Worm (Caenorhabditis elegans): ENCODE results near the gene tmem-145.

DNA sequence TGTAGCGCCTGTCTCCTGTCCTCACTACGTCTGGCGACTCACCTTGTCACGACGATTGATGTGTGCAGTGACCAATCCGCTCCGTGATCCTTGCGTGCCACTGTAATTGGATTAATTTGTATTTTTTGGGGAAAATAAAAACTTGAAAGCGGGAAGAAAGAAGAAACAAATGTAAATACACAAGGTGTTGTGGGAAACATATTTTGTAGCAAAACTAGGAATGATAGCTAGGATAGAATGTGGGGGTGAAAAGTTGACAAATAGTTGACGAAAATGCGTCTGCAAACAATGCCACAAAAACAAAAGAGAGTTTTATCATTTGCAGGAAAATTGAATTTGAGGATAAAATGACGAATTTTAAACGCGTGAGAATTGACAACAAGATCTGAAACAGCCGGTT lies 16.7 kb downstream of the tmem-145 start, which contains the start of gene B0198.3:
- TF ChIP-seq W03F9.2 (tag; optimal IDR thresholded peaks at IDR 0.05) (no peak), him-1 (tag; optimal IDR thresholded peaks at IDR 0.05) (no peak), dao-5 (tag; optimal IDR thresholded peaks at IDR 0.05) (no peak)

All from whole organism, L4/young adult.